Worm (Caenorhabditis elegans) whole organism, L4 larva: ENCODE measurements around the gene sbp-1.

Experiments
- aha-1 ChIP-seq: fragments of 150-350 bp; peaks from one replicate; lab custom pipeline; 2014; ENCODE audit warnings: missing biosample characterization, missing genetic modification characterization
- dpl-1 ChIP-seq: fragments of 150-350 bp; optimal IDR thresholded peaks from 2 replicates; lab custom pipeline; 2014; ENCODE audit warnings: missing biosample characterization, missing genetic modification reagents, missing genetic modification characterization
- dve-1 ChIP-seq: sonication (generic microtip); optimal IDR thresholded peaks from 2 replicates; lab custom pipeline; 2017; ENCODE audit warnings: antibody characterized with exemption, mild to moderate bottlenecking, missing genetic modification characterization, missing compliant biosample characterization; ENCODE audit not compliant: insufficient read depth
- nhr-11 ChIP-seq: fragments of 150-350 bp; optimal IDR thresholded peaks from 2 replicates; lab custom pipeline; 2014; ENCODE audit warnings: missing biosample characterization, missing genetic modification characterization

ce11 chrIII:11459802-11460201, 17.4 kb upstream of the sbp-1 start:
- TF ChIP-seq dve-1 (tag; lab: Kevin White, UChicago) = no peak
- TF ChIP-seq nhr-11 (tag; lab: Kevin White, UChicago) = no peak
- TF ChIP-seq dpl-1 (GFP tag; lab: Kevin White, UChicago) = no peak
- no peak for TF ChIP-seq aha-1 (tag; lab: Kevin White, UChicago)
